Fruit fly (Drosophila melanogaster) whole organism, prepupa: Measurements from ENCODE around the gene HDAC4.
A peak's percentile ranks its signal among the peaks of the same experiment; 100 is the strongest.

ENCODE experiments used
- Blimp-1 ChIP-seq: fragments of 200-800 bp; sonication (Bioruptor generic); optimal IDR thresholded peaks from 3 replicates; lab custom pipeline; 2017; ENCODE audit warnings: missing biosample characterization, missing genetic modification characterization, mild to moderate bottlenecking, moderate library complexity, missing genetic modification reagents
- CG10669 ChIP-seq: fragments of 200-800 bp; sonication (Bioruptor generic); optimal IDR thresholded peaks from 3 replicates; lab custom pipeline; 2018; ENCODE audit warnings: missing biosample characterization, mild to moderate bottlenecking, missing genetic modification characterization, moderate library complexity
- CG11762 ChIP-seq: fragments of 200-800 bp; sonication (Bioruptor generic); optimal IDR thresholded peaks from 3 replicates; lab custom pipeline; 2016; ENCODE audit warnings: missing biosample characterization, missing genetic modification characterization; ENCODE audit not compliant: insufficient read depth
- CG11902 ChIP-seq: fragments of 200-800 bp; sonication (Bioruptor generic); optimal IDR thresholded peaks from 3 replicates; lab custom pipeline; 2016; ENCODE audit warnings: missing biosample characterization, missing genetic modification characterization
- CG15336 ChIP-seq: fragments of 200-800 bp; sonication (Bioruptor generic); IDR thresholded peaks from 2 replicates; pipeline ENCODE4 v1.3.6; 2022; ENCODE audit warnings: missing biosample characterization, missing genetic modification characterization
- CG1621 ChIP-seq: fragments of 200-800 bp; sonication (Bioruptor generic); optimal IDR thresholded peaks from 3 replicates; lab custom pipeline; 2018; ENCODE audit warnings: missing biosample characterization, mild to moderate bottlenecking, missing genetic modification characterization
- CG16779 ChIP-seq: fragments of 200-800 bp; sonication (Bioruptor generic); optimal IDR thresholded peaks from 3 replicates; lab custom pipeline; 2017; ENCODE audit warnings: missing biosample characterization, mild to moderate bottlenecking, missing genetic modification characterization
- CG3032 ChIP-seq: fragments of 200-800 bp; optimal IDR thresholded peaks from 2 replicates; lab custom pipeline; 2019; ENCODE audit warnings: missing biosample characterization, mild to moderate bottlenecking, missing genetic modification characterization, moderate library complexity
- CG31627 ChIP-seq: fragments of 200-800 bp; sonication (Bioruptor generic); optimal IDR thresholded peaks from 3 replicates; lab custom pipeline; 2016; ENCODE audit warnings: missing biosample characterization, missing genetic modification characterization
- CG32006 ChIP-seq: fragments of 200-800 bp; sonication (Bioruptor generic); optimal IDR thresholded peaks from 3 replicates; lab custom pipeline; 2017; ENCODE audit warnings: missing biosample characterization, mild to moderate bottlenecking, missing genetic modification characterization
- CG34406 ChIP-seq: fragments of 200-800 bp; sonication (Bioruptor generic); optimal IDR thresholded peaks from 3 replicates; lab custom pipeline; 2016; ENCODE audit warnings: missing biosample characterization, missing genetic modification characterization
- CG3919 ChIP-seq: fragments of 200-800 bp; sonication (Bioruptor generic); optimal IDR thresholded peaks from 3 replicates; lab custom pipeline; 2016; ENCODE audit warnings: missing biosample characterization, missing genetic modification characterization
- CG4318 ChIP-seq: fragments of 200-800 bp; sonication (Bioruptor generic); optimal IDR thresholded peaks from 3 replicates; lab custom pipeline; 2017; ENCODE audit warnings: missing biosample characterization, mild to moderate bottlenecking, missing genetic modification characterization
- CG6276 ChIP-seq: fragments of 200-800 bp; sonication (Bioruptor generic); optimal IDR thresholded peaks from 2 replicates; lab custom pipeline; 2017; ENCODE audit warnings: missing biosample characterization, mild to moderate bottlenecking, missing genetic modification characterization
- CG6792 ChIP-seq: fragments of 200-800 bp; sonication (Bioruptor generic); optimal IDR thresholded peaks from 3 replicates; lab custom pipeline; 2016; ENCODE audit warnings: missing biosample characterization, missing genetic modification characterization
- CG6808 ChIP-seq: fragments of 200-800 bp; sonication (Bioruptor generic); optimal IDR thresholded peaks from 3 replicates; lab custom pipeline; 2017; ENCODE audit warnings: missing biosample characterization, missing genetic modification characterization, mild to moderate bottlenecking, moderate library complexity, missing genetic modification reagents
- CG6854 ChIP-seq: fragments of 200-800 bp; sonication (Bioruptor generic); optimal IDR thresholded peaks from 2 replicates; lab custom pipeline; 2017; ENCODE audit warnings: missing biosample characterization, mild to moderate bottlenecking, missing genetic modification characterization
- CG7368 ChIP-seq: fragments of 200-800 bp; sonication (Bioruptor generic); optimal IDR thresholded peaks from 3 replicates; lab custom pipeline; 2016; ENCODE audit warnings: missing biosample characterization, missing genetic modification characterization
- CG8119 ChIP-seq: fragments of 200-800 bp; sonication (Bioruptor generic); IDR thresholded peaks from 3 replicates; pipeline ENCODE4 v1.3.6; 2022; ENCODE audit warnings: missing biosample characterization, missing genetic modification characterization
- CG8319 ChIP-seq: fragments of 200-800 bp; sonication (Bioruptor generic); optimal IDR thresholded peaks from 3 replicates; lab custom pipeline; 2016; ENCODE audit warnings: missing biosample characterization, missing genetic modification characterization
- CG9139 ChIP-seq: fragments of 200-800 bp; sonication (Bioruptor generic); optimal IDR thresholded peaks from 3 replicates; lab custom pipeline; 2017; ENCODE audit warnings: missing biosample characterization, mild to moderate bottlenecking, missing genetic modification characterization
- Eip75B ChIP-seq: fragments of 200-800 bp; sonication (Bioruptor generic); optimal IDR thresholded peaks from 3 replicates; lab custom pipeline; 2016; ENCODE audit warnings: missing biosample characterization, missing genetic modification characterization
- Eip78C ChIP-seq: fragments of 200-800 bp; sonication (Bioruptor generic); peaks from one replicate; lab custom pipeline; 2016; ENCODE audit warnings: missing biosample characterization, missing genetic modification characterization
- Eip93F ChIP-seq: fragments of 200-800 bp; sonication (Bioruptor generic); optimal IDR thresholded peaks from 2 replicates; lab custom pipeline; 2016; ENCODE audit warnings: missing biosample characterization, mild to moderate bottlenecking, missing genetic modification characterization
- Ets96B ChIP-seq: fragments of 200-800 bp; optimal IDR thresholded peaks from 2 replicates; lab custom pipeline; 2019; ENCODE audit warnings: missing biosample characterization, mild to moderate bottlenecking, missing genetic modification characterization, moderate library complexity
- Hr38 ChIP-seq: sonication (Bioruptor generic); optimal IDR thresholded peaks from 2 replicates; lab custom pipeline; 2016; ENCODE audit warnings: missing biosample characterization, missing genetic modification characterization
- Hr39 ChIP-seq: fragments of 200-800 bp; sonication (Bioruptor generic); optimal IDR thresholded peaks from 2 replicates; lab custom pipeline; 2016; ENCODE audit warnings: missing biosample characterization, missing genetic modification characterization
- Hr4 ChIP-seq: fragments of 200-800 bp; sonication (Bioruptor generic); optimal IDR thresholded peaks from 3 replicates; lab custom pipeline; 2016; ENCODE audit warnings: missing biosample characterization, missing genetic modification characterization
- Lpt ChIP-seq: fragments of 200-800 bp; sonication (Bioruptor generic); optimal IDR thresholded peaks from 3 replicates; lab custom pipeline; 2016; ENCODE audit warnings: missing biosample characterization, missing genetic modification characterization
- Met ChIP-seq: fragments of 200-800 bp; sonication (Bioruptor generic); optimal IDR thresholded peaks from 3 replicates; lab custom pipeline; 2016; ENCODE audit warnings: missing biosample characterization, missing genetic modification characterization
- Smox ChIP-seq: fragments of 200-800 bp; sonication (Bioruptor generic); optimal IDR thresholded peaks from 3 replicates; lab custom pipeline; 2016; ENCODE audit warnings: missing biosample characterization, missing genetic modification characterization
- Sox102F ChIP-seq: fragments of 200-800 bp; sonication (Bioruptor generic); optimal IDR thresholded peaks from 2 replicates; lab custom pipeline; 2016; ENCODE audit warnings: missing biosample characterization, mild to moderate bottlenecking, missing genetic modification characterization
- Sox14 ChIP-seq: fragments of 200-800 bp; sonication (Bioruptor generic); optimal IDR thresholded peaks from 3 replicates; lab custom pipeline; 2016; ENCODE audit warnings: missing biosample characterization, missing genetic modification characterization
- Sox15 ChIP-seq: fragments of 200-800 bp; sonication (Bioruptor generic); optimal IDR thresholded peaks from 3 replicates; lab custom pipeline; 2016; ENCODE audit warnings: missing biosample characterization, missing genetic modification characterization
- achi ChIP-seq: fragments of 200-800 bp; sonication (Bioruptor generic); optimal IDR thresholded peaks from 3 replicates; lab custom pipeline; 2016; ENCODE audit warnings: missing biosample characterization, missing genetic modification characterization
- acj6 ChIP-seq: fragments of 200-800 bp; sonication (Bioruptor generic); optimal IDR thresholded peaks from 3 replicates; lab custom pipeline; 2016; ENCODE audit warnings: missing biosample characterization, missing genetic modification characterization
- dac ChIP-seq: fragments of 200-800 bp; sonication (Bioruptor generic); optimal IDR thresholded peaks from 2 replicates; lab custom pipeline; 2017; ENCODE audit warnings: missing biosample characterization, mild to moderate bottlenecking, missing genetic modification characterization
- dsx ChIP-seq: fragments of 200-800 bp; optimal IDR thresholded peaks from 3 replicates; lab custom pipeline; 2019; ENCODE audit warnings: missing biosample characterization, mild to moderate bottlenecking, missing genetic modification characterization, moderate library complexity; ENCODE audit not compliant: poor library complexity, severe bottlenecking
- eg ChIP-seq: fragments of 200-800 bp; sonication (Bioruptor generic); IDR thresholded peaks from 3 replicates; pipeline ENCODE4 v1.3.6; 2022; ENCODE audit warnings: missing biosample characterization, missing genetic modification characterization
- esn ChIP-seq: fragments of 200-800 bp; sonication (Bioruptor generic); optimal IDR thresholded peaks from 2 replicates; lab custom pipeline; 2016; ENCODE audit warnings: missing biosample characterization, mild to moderate bottlenecking, missing genetic modification characterization, moderate library complexity
- fd59A ChIP-seq: fragments of 200-800 bp; sonication (Bioruptor generic); optimal IDR thresholded peaks from 2 replicates; lab custom pipeline; 2017; ENCODE audit warnings: missing biosample characterization, mild to moderate bottlenecking, missing genetic modification characterization, missing genetic modification reagents
- fd85E ChIP-seq: fragments of 200-800 bp; sonication (Bioruptor generic); optimal IDR thresholded peaks from 3 replicates; lab custom pipeline; 2016; ENCODE audit warnings: missing biosample characterization, missing genetic modification characterization
- fkh ChIP-seq: fragments of 200-800 bp; sonication (Bioruptor generic); optimal IDR thresholded peaks from 3 replicates; lab custom pipeline; 2017; ENCODE audit warnings: missing biosample characterization, mild to moderate bottlenecking, missing genetic modification characterization, moderate library complexity
- lz ChIP-seq: fragments of 200-800 bp; sonication (Bioruptor generic); optimal IDR thresholded peaks from 3 replicates; lab custom pipeline; 2016; ENCODE audit warnings: missing biosample characterization, missing genetic modification characterization
- net ChIP-seq: fragments of 200-800 bp; sonication (Bioruptor generic); optimal IDR thresholded peaks from 3 replicates; lab custom pipeline; 2016; ENCODE audit warnings: missing biosample characterization, missing genetic modification characterization
- pdm3 ChIP-seq: fragments of 200-800 bp; sonication (Bioruptor generic); optimal IDR thresholded peaks from 3 replicates; lab custom pipeline; 2016; ENCODE audit warnings: missing biosample characterization, missing genetic modification characterization
- salr ChIP-seq, 2 experiments: fragments of 200-800 bp; sonication (Bioruptor generic); optimal IDR thresholded peaks; 3 replicates each; lab custom pipeline; 2016 to 2018; ENCODE audit warnings: missing biosample characterization in 2 of 2, missing genetic modification characterization in 2 of 2, mild to moderate bottlenecking in 1 of 2
- svp ChIP-seq: fragments of 200-800 bp; sonication (Bioruptor generic); peaks from one replicate; lab custom pipeline; 2016; ENCODE audit warnings: missing biosample characterization, missing genetic modification characterization
- topi ChIP-seq: fragments of 200-800 bp; sonication (Bioruptor generic); optimal IDR thresholded peaks from 3 replicates; lab custom pipeline; 2016; ENCODE audit warnings: missing biosample characterization, missing genetic modification characterization
- vri ChIP-seq: fragments of 200-800 bp; sonication (Bioruptor generic); optimal IDR thresholded peaks from 3 replicates; lab custom pipeline; 2016; ENCODE audit warnings: missing biosample characterization, mild to moderate bottlenecking, missing genetic modification characterization

Gene HDAC4

dm6 chrX:13233811-13234737 is 51.4 kb downstream of the HDAC4 start:
- peak; percentile 30 for TF ChIP-seq CG6276 (GFP tag; lab: Kevin White, UChicago)
- TF ChIP-seq Smox (GFP tag; lab: Kevin White, UChicago), result peak; percentile 62
- peak; percentile 74 for TF ChIP-seq CG11762 (GFP tag; lab: Kevin White, UChicago)
- TF ChIP-seq lz (GFP tag; lab: Kevin White, UChicago), result peak; percentile 74
- TF ChIP-seq CG8319 (GFP tag; lab: Kevin White, UChicago), result peak; percentile 45
- TF ChIP-seq Eip78C (GFP tag; lab: Kevin White, UChicago), result peak; percentile 96
- peak; percentile 73 for TF ChIP-seq vri (GFP tag; lab: Kevin White, UChicago)
- TF ChIP-seq CG31627 (GFP tag; lab: Kevin White, UChicago), result peak; percentile 67
- TF ChIP-seq CG4318 (GFP tag; lab: Kevin White, UChicago), result peak; percentile 49
- TF ChIP-seq fkh (GFP tag; lab: Kevin White, UChicago), result peak; percentile 42
- peak; percentile 60 for TF ChIP-seq Sox15 (GFP tag; lab: Kevin White, UChicago)
- peak; percentile 78 for TF ChIP-seq topi
- peak; percentile 51 for TF ChIP-seq Sox102F
- peak; percentile 79 for TF ChIP-seq pdm3 (GFP tag; lab: Kevin White, UChicago)
- peak; percentile 72 for TF ChIP-seq eg (GFP tag; lab: Robert Waterston, UW)
- peak; percentile 69 for TF ChIP-seq CG1621 (tag; lab: Kevin White, UChicago)
- TF ChIP-seq Met (GFP tag; lab: Kevin White, UChicago), result peak; percentile 76
- TF ChIP-seq CG32006 (GFP tag; lab: Kevin White, UChicago), result peak; percentile 63
- TF ChIP-seq CG3032 (tag; lab: Kevin White, UChicago), result peak; percentile 88
- TF ChIP-seq acj6 (GFP tag; lab: Kevin White, UChicago), result peak; percentile 86
- TF ChIP-seq Ets96B (tag; lab: Kevin White, UChicago), result peak; percentile 88
- peak; percentile 39 to 61 for TF ChIP-seq salr (GFP tag; optimal IDR thresholded peaks at IDR 0.05; lab: Kevin White, UChicago)
- peak; percentile 74 for TF ChIP-seq esn (GFP tag; lab: Kevin White, UChicago)
- TF ChIP-seq Blimp-1 (GFP tag; lab: Kevin White, UChicago), result peak; percentile 53
- peak; percentile 90 for TF ChIP-seq svp (GFP tag; lab: Kevin White, UChicago)
- TF ChIP-seq CG15336 (GFP tag; lab: Robert Waterston, UW), result peak; percentile 54
- peak; percentile 77 for TF ChIP-seq fd59A (GFP tag; lab: Kevin White, UChicago)
- TF ChIP-seq CG6854 (GFP tag; lab: Kevin White, UChicago), result no peak
- TF ChIP-seq Eip75B (GFP tag; lab: Kevin White, UChicago), result peak; percentile 85
- TF ChIP-seq Sox14 (GFP tag; lab: Kevin White, UChicago), result peak; percentile 74
- peak; percentile 54 for TF ChIP-seq net (GFP tag; lab: Kevin White, UChicago)
- TF ChIP-seq dac (GFP tag; lab: Kevin White, UChicago), result no peak
- peak; percentile 47 for TF ChIP-seq CG11902
- TF ChIP-seq fd85E (GFP tag; lab: Kevin White, UChicago), result no peak
- peak; percentile 62 for TF ChIP-seq Lpt (GFP tag; lab: Kevin White, UChicago)
- peak; percentile 75 for TF ChIP-seq achi (GFP tag; lab: Kevin White, UChicago)
- peak; percentile 80 for TF ChIP-seq CG10669 (GFP tag; lab: Kevin White, UChicago)
- peak; percentile 71 for TF ChIP-seq Hr39 (GFP tag; lab: Kevin White, UChicago)
- peak; percentile 80 for TF ChIP-seq CG3919
- TF ChIP-seq CG6792, result peak; percentile 62
- TF ChIP-seq Eip93F (GFP tag; lab: Kevin White, UChicago), result peak; percentile 39
- TF ChIP-seq dsx, result peak; percentile 95
- TF ChIP-seq CG7368 (GFP tag; lab: Kevin White, UChicago), result peak; percentile 71
- TF ChIP-seq Hr38, result no peak
- TF ChIP-seq CG8119, result peak; percentile 63; the same call in 2 of the 3 replicates
- TF ChIP-seq Hr4 (GFP tag; lab: Kevin White, UChicago), result peak; percentile 45
- peak; percentile 68 for TF ChIP-seq CG16779 (tag; lab: Kevin White, UChicago)
- peak; percentile 88 for TF ChIP-seq CG9139 (GFP tag; lab: Kevin White, UChicago)
- peak; percentile 90 for TF ChIP-seq CG6808 (GFP tag; lab: Kevin White, UChicago)
- peak; percentile 68 for TF ChIP-seq CG34406 (GFP tag; lab: Kevin White, UChicago)
